Worm (Caenorhabditis elegans): ENCODE data around the gene dop-4.

- TF ChIP-seq unc-39 (tag; optimal IDR thresholded peaks at IDR 0.05) (no peak), lin-13 (GFP tag; optimal IDR thresholded peaks at IDR 0.05) (no peak), snpc-1.2 (GFP tag; IDR thresholded peaks at IDR 0.05) (no peak), R02D3.7 (tag; optimal IDR thresholded peaks at IDR 0.05) (no peak), F44E2.7 (GFP tag; IDR thresholded peaks at IDR 0.05) (no peak), mxl-2 (GFP tag; conservative IDR thresholded peaks at IDR 0.05) (no peak), tra-1 (GFP tag; IDR thresholded peaks at IDR 0.05) (peak; percentile 85; the same call in 1 of the 2 replicates), nhr-11 (tag; optimal IDR thresholded peaks at IDR 0.05) (no peak), nhr-77 (tag; optimal IDR thresholded peaks at IDR 0.05) (peak; percentile 82)
These were observed 42.0 kb downstream of the dop-4 start, which contains the start of gene ttr-37 for ce11 chrX:1337009-1337408.

Data from whole organism, L4 larva.